Worm (Caenorhabditis elegans) whole organism, midembryonic: ENCODE data around the gene F42A10.6.

Source experiments
- T22C8.4 ChIP-seq: fragments of 200-800 bp; sonication (Bioruptor generic); IDR thresholded peaks from 2 replicates; pipeline ENCODE4 v1.3.6; 2022; ENCODE audit warnings: missing genetic modification characterization, missing compliant biosample characterization
- cog-1 ChIP-seq: sonication (generic microtip); optimal IDR thresholded peaks from 2 replicates; lab custom pipeline; 2016; ENCODE audit warnings: missing genetic modification characterization, missing compliant biosample characterization
- flt-1 ChIP-seq: fragments of 200-800 bp; sonication (Bioruptor generic); IDR thresholded peaks from 2 replicates; pipeline ENCODE4 v1.3.6; 2022; ENCODE audit warnings: missing genetic modification characterization, missing compliant biosample characterization
- klf-2 ChIP-seq: fragments of 200-800 bp; sonication (Bioruptor generic); conservative IDR thresholded peaks from 2 replicates; pipeline ENCODE4 v1.3.6; 2022; ENCODE audit warnings: missing genetic modification reagents, missing genetic modification characterization, missing compliant biosample characterization
- med-1 ChIP-seq: sonication (generic microtip); optimal IDR thresholded peaks from 2 replicates; lab custom pipeline; 2017; ENCODE audit warnings: missing genetic modification characterization, mild to moderate bottlenecking, missing compliant biosample characterization, antibody characterized with exemption, missing genetic modification reagents; ENCODE audit not compliant: insufficient read depth
- ref-1 ChIP-seq: fragments of 200-800 bp; sonication (Bioruptor generic); conservative IDR thresholded peaks from 2 replicates; pipeline ENCODE4 v1.3.6; 2022; ENCODE audit warnings: missing genetic modification reagents, missing genetic modification characterization, missing compliant biosample characterization
- tab-1 ChIP-seq: fragments of 200-800 bp; sonication (Bioruptor generic); IDR thresholded peaks from 2 replicates; pipeline ENCODE4 v1.3.6; 2022; ENCODE audit warnings: missing genetic modification characterization, missing compliant biosample characterization
- ztf-23 ChIP-seq: fragments of 200-800 bp; sonication (Bioruptor generic); IDR thresholded peaks from 2 replicates; pipeline ENCODE4 v1.3.6; 2022; ENCODE audit warnings: missing genetic modification reagents, missing genetic modification characterization, missing compliant biosample characterization
- ztf-29 ChIP-seq: fragments of 200-800 bp; sonication (Bioruptor generic); IDR thresholded peaks from 2 replicates; pipeline ENCODE4 v1.3.6; 2022; ENCODE audit warnings: missing genetic modification reagents, missing genetic modification characterization, missing compliant biosample characterization

The F42A10.6 gene

ce11 chrIII:6179062-6179461, 2.4 kb upstream of the F42A10.6 start:
- TF ChIP-seq ztf-29 (GFP tag; lab: Robert Waterston, UW) (no peak), flt-1 (no peak), cog-1 (no peak), med-1 (no peak), klf-2 (no peak), ztf-23 (GFP tag; lab: Robert Waterston, UW) (no peak), tab-1 (GFP tag; lab: Robert Waterston, UW) (no peak), T22C8.4 (GFP tag; lab: Robert Waterston, UW) (no peak), ref-1 (GFP tag; lab: Robert Waterston, UW) (no peak)

ce11 chrIII:6178586-6178985, 1.9 kb upstream of the F42A10.6 start, which contains the start of gene F42A10.7:
F42A10.7 (minus strand) TSS chrIII:6178686.
- TF ChIP-seq ref-1 (GFP tag; lab: Robert Waterston, UW) (no peak), tab-1 (GFP tag; lab: Robert Waterston, UW) (no peak), flt-1 (no peak), klf-2 (no peak), ztf-29 (GFP tag; lab: Robert Waterston, UW) (no peak), T22C8.4 (GFP tag; lab: Robert Waterston, UW) (no peak), ztf-23 (GFP tag; lab: Robert Waterston, UW) (no peak), med-1 (no peak), cog-1 (no peak)

- TF ChIP-seq med-1 (no peak), cog-1 (no peak), T22C8.4 (GFP tag; lab: Robert Waterston, UW) (no peak), ref-1 (GFP tag; lab: Robert Waterston, UW) (no peak), flt-1 (no peak), klf-2 (no peak), ztf-29 (GFP tag; lab: Robert Waterston, UW) (no peak), ztf-23 (GFP tag; lab: Robert Waterston, UW) (no peak), tab-1 (GFP tag; lab: Robert Waterston, UW) (no peak)
These were observed 970 bp upstream of the F42A10.6 start for ce11 chrIII:6177631-6178030.

ce11 chrIII:6176172-6176571, 489 bp downstream of the F42A10.6 start:
- TF ChIP-seq med-1 (no peak), T22C8.4 (GFP tag; lab: Robert Waterston, UW) (no peak), klf-2 (no peak), tab-1 (GFP tag; lab: Robert Waterston, UW) (no peak), ztf-29 (GFP tag; lab: Robert Waterston, UW) (no peak)

- TF ChIP-seq ref-1 (GFP tag; lab: Robert Waterston, UW): no peak
- 0 out of 2 replicates have a peak, but pooled peaks have one; percentile 45 for TF ChIP-seq flt-1
- no peak for TF ChIP-seq klf-2
These were observed 3.6 kb downstream of the F42A10.6 start, which contains the start of the genes abcf-3 and F42A10.5 for ce11 chrIII:6173020-6173597. abcf-3 (plus strand) TSS chrIII:6173403. F42A10.5 (minus strand) TSS chrIII:6173477.

- TF ChIP-seq tab-1 (GFP tag; lab: Robert Waterston, UW) (no peak), ztf-23 (GFP tag; lab: Robert Waterston, UW) (no peak), ref-1 (GFP tag; lab: Robert Waterston, UW) (no peak), cog-1 (no peak), med-1 (no peak), ztf-29 (GFP tag; lab: Robert Waterston, UW) (no peak), T22C8.4 (GFP tag; lab: Robert Waterston, UW) (no peak), klf-2 (no peak), flt-1 (no peak)
These were observed 6.6 kb downstream of the F42A10.6 start for ce11 chrIII:6170038-6170437.

- TF ChIP-seq tab-1 (GFP tag; lab: Robert Waterston, UW): no peak
- TF ChIP-seq ref-1 (GFP tag; lab: Robert Waterston, UW): no peak
These were observed 8.0 kb downstream of the F42A10.6 start, which contains the start of gene efk-1 for ce11 chrIII:6168497-6169227. efk-1 (minus strand) TSS chrIII:6168547.

ce11 chrIII:6166634-6167033, 10.0 kb downstream of the F42A10.6 start:
- TF ChIP-seq cog-1 (no peak), ref-1 (GFP tag; lab: Robert Waterston, UW) (no peak), ztf-29 (GFP tag; lab: Robert Waterston, UW) (no peak), ztf-23 (GFP tag; lab: Robert Waterston, UW) (no peak), flt-1 (no peak), klf-2 (no peak)

ce11 chrIII:6165240-6165639, 11.4 kb downstream of the F42A10.6 start:
- no peak for TF ChIP-seq klf-2
- TF ChIP-seq med-1: no peak
- TF ChIP-seq ztf-23 (GFP tag; lab: Robert Waterston, UW): no peak
- no peak for TF ChIP-seq cog-1
- no peak for TF ChIP-seq tab-1 (GFP tag; lab: Robert Waterston, UW)
- no peak for TF ChIP-seq ztf-29 (GFP tag; lab: Robert Waterston, UW)
- no peak for TF ChIP-seq T22C8.4 (GFP tag; lab: Robert Waterston, UW)
- TF ChIP-seq ref-1 (GFP tag; lab: Robert Waterston, UW): no peak
- no peak for TF ChIP-seq flt-1

- no peak for TF ChIP-seq tab-1 (GFP tag; lab: Robert Waterston, UW)
- TF ChIP-seq T22C8.4 (GFP tag; lab: Robert Waterston, UW): 0 out of 2 replicates have a peak, but pooled peaks have one; percentile 16
- no peak for TF ChIP-seq ztf-23 (GFP tag; lab: Robert Waterston, UW)
- TF ChIP-seq klf-2: no peak
These were observed 12.2 kb downstream of the F42A10.6 start, which contains the start of gene F42A10.9 for ce11 chrIII:6164253-6164971. F42A10.9 (plus strand) TSS chrIII:6164573.
